Worm (Caenorhabditis elegans): ENCODE measurements around the gene T28A8.4.
A peak's percentile ranks its signal among the peaks of the same experiment; 100 is the strongest.
"Not testable (repeated sequence)": the region's sequence is repeated elsewhere in the genome, so short reads cannot be mapped to it uniquely, and the experiment has no call there.

T28A8.4 gene

DNA sequence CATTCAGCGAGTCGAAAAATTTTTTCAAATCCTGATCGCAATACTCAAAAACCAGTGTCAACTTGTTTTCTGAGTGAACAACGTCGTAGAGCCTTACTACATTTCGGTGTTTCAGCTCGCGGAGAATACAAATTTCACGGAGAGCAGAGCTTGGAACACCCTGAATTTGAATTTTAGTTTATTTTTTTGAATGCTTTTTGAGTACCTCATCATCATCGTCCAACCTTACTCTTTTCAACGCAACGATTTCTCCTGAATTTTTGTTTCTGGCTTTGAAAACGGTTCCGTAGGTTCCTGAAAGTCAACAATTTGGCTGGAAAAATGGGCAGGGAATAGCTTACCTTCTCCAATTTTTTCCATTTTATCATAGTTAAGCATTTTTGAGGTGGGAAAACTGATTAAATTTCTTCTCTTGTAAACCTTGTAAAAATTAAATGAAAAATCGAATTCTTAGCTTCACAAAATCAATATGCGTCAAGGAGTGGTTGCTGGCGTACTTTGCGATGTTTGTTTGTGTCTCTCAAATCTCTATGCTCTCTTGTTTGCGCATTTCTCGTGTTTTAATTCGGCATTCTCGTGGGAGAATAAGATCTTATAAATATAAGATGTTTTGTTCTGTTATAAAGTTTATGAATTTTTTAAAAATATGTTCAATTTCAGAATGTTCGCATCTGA, 37.4 kb upstream of the T28A8.4 start, which contains the start of gene cdk-5:
cdk-5 (minus strand) TSS at position 425 of the 675 bp plus-strand sequence.
- 0 out of 2 replicates have a peak, but pooled peaks have one; percentile 6 for TF ChIP-seq ztf-23 (GFP tag; IDR thresholded peaks at IDR 0.05)
- TF ChIP-seq T22C8.4 (GFP tag; IDR thresholded peaks at IDR 0.05) = no peak
- TF ChIP-seq tab-1 (GFP tag; IDR thresholded peaks at IDR 0.05) = no peak

DNA sequence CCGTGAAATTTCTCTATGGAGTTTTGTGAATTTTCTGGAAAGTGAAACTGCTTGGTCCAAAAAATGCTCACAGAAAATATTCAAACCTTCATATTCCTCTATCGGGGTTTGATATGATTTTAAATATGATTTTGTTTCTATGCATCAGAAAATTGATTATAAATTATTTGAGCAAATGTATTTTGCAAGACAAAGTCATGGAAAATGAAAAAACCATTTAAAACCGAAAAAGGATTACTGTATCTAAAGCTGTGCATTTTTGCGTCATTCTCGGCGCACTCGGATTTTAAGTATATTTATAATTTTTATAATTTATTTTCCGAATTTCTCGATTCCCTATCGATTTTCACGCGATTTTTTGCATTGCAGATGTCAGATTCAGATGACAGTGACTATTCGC, 32.0 kb upstream of the T28A8.4 start, which contains the start of gene pssy-2:
pssy-2 (plus strand) TSS at position 301 of the 400 bp plus-strand sequence.
- TF ChIP-seq klf-2 (GFP tag; conservative IDR thresholded peaks at IDR 0.05) = no peak
- TF ChIP-seq ref-1 (GFP tag; conservative IDR thresholded peaks at IDR 0.05) = no peak
- no peak for TF ChIP-seq cog-1 (tag; optimal IDR thresholded peaks at IDR 0.05)
- no peak for TF ChIP-seq med-1 (GFP tag; optimal IDR thresholded peaks at IDR 0.05; ENCODE audit: insufficient read depth)
- no peak for TF ChIP-seq ztf-29 (GFP tag; IDR thresholded peaks at IDR 0.05)
- no peak for TF ChIP-seq tab-1 (GFP tag; IDR thresholded peaks at IDR 0.05)
- TF ChIP-seq T22C8.4 (GFP tag; IDR thresholded peaks at IDR 0.05) = no peak
- no peak for TF ChIP-seq flt-1 (GFP tag; IDR thresholded peaks at IDR 0.05)
- no peak for TF ChIP-seq ztf-23 (GFP tag; IDR thresholded peaks at IDR 0.05)

DNA sequence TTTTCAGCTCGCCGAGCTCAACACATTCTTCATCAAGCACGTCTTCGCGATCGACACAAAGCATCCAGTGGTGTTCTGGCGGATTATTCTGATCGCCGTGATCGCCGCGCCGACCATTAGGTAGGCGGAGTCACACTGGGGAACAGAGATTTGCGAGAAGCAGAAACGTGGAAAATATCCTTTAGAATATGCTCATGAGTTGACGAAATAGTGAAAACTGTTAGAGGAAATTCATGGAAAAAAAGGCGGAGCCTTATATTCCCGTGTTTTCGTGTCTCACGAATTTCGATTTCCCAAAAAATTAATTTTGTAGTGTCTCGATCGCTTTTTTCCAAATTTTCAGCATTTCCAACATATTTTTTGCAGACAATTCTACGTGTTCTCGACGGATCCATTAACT, 29.0 kb upstream of the T28A8.4 start:
- TF ChIP-seq flt-1 (GFP tag; IDR thresholded peaks at IDR 0.05) (no peak; the same call in 1 of the 2 replicates), T22C8.4 (GFP tag; IDR thresholded peaks at IDR 0.05) (no peak), tab-1 (GFP tag; IDR thresholded peaks at IDR 0.05) (no peak), klf-2 (GFP tag; conservative IDR thresholded peaks at IDR 0.05) (no peak), med-1 (GFP tag; optimal IDR thresholded peaks at IDR 0.05; ENCODE audit: insufficient read depth) (no peak), ztf-23 (GFP tag; IDR thresholded peaks at IDR 0.05) (no peak)

DNA sequence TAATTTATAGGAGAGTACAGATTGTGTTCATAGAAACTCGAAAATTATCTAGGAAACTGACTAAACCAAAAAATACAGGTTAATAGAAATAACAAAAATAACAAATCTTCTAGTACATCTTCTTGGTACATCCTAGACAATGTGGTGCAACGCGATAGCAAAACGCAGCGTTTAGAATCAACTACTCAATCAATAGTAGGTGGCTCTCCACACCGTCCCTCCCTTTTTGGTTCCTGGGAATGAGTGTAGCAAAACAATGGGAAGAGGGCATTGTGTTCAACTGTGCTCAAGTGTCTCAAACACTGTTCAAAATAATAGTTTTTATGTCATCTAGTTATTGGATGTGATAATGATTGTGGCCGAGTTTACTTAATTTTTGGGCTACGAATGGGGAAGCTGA, 26.8 kb upstream of the T28A8.4 start, which contains the start of gene T27E9.6:
T27E9.6 (minus strand) TSS at position 101 of the 400 bp plus-strand sequence.
- TF ChIP-seq ztf-23 (GFP tag; IDR thresholded peaks at IDR 0.05) (no peak), flt-1 (GFP tag; IDR thresholded peaks at IDR 0.05) (no peak), klf-2 (GFP tag; conservative IDR thresholded peaks at IDR 0.05) (no peak), med-1 (GFP tag; optimal IDR thresholded peaks at IDR 0.05; ENCODE audit: insufficient read depth) (no peak), ztf-29 (GFP tag; IDR thresholded peaks at IDR 0.05) (no peak), tab-1 (GFP tag; IDR thresholded peaks at IDR 0.05) (no peak), T22C8.4 (GFP tag; IDR thresholded peaks at IDR 0.05) (no peak)

DNA sequence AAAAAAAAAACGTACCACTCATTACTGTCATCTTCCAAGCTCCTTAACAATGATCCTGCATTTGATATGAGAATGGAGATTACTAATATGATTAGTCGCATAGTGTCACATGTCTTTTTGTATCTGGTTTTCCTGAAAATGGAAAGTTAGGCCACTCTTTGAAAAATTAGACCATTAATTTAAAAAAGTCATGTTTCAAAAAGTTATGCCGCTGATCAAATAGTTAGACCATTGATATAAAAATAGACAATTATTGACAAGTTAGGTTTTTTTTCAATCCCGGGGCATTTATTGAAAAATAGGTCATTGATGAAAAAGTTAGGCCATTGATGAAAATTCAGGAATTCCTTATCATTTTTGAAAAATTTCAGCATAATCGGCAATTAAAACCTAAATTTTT, 19.5 kb upstream of the T28A8.4 start, which contains the start of gene acc-4:
acc-4 (minus strand) TSS at position 101 of the 400 bp plus-strand sequence.
- TF ChIP-seq ref-1 (GFP tag; conservative IDR thresholded peaks at IDR 0.05) = no peak
- TF ChIP-seq klf-2 (GFP tag; conservative IDR thresholded peaks at IDR 0.05) = no peak
- no peak for TF ChIP-seq T22C8.4 (GFP tag; IDR thresholded peaks at IDR 0.05)
- TF ChIP-seq ztf-23 (GFP tag; IDR thresholded peaks at IDR 0.05) = no peak
- TF ChIP-seq cog-1 (tag; optimal IDR thresholded peaks at IDR 0.05) = no peak
- TF ChIP-seq med-1 (GFP tag; optimal IDR thresholded peaks at IDR 0.05; ENCODE audit: insufficient read depth) = no peak
- TF ChIP-seq ztf-29 (GFP tag; IDR thresholded peaks at IDR 0.05) = no peak
- TF ChIP-seq tab-1 (GFP tag; IDR thresholded peaks at IDR 0.05) = no peak
- no peak for TF ChIP-seq flt-1 (GFP tag; IDR thresholded peaks at IDR 0.05)

DNA sequence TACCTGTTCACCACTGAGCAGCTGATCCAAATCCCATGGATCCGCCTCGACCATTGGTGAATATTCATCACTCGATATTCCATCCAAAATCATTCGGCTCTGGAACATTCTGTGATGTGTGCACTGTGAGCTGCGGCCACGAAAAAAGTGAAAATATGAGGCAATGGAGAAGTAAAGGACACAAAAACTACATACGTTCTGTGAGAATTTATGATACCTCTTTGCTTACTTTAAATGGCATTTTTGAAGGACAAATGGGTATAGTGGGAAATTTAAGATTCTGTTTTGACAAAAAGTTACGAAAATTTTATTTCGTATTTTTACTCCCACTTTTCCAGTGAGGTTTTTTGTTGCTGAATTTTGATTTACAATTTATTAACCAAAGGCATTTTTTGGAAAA, 11.1 kb upstream of the T28A8.4 start, which contains the start of gene twk-40:
twk-40 (minus strand) TSS at position 101 of the 400 bp plus-strand sequence.
- no peak for TF ChIP-seq flt-1 (GFP tag; IDR thresholded peaks at IDR 0.05)
- no peak for TF ChIP-seq klf-2 (GFP tag; conservative IDR thresholded peaks at IDR 0.05)
- no peak for TF ChIP-seq cog-1 (tag; optimal IDR thresholded peaks at IDR 0.05)
- TF ChIP-seq tab-1 (GFP tag; IDR thresholded peaks at IDR 0.05) = no peak
- TF ChIP-seq ztf-29 (GFP tag; IDR thresholded peaks at IDR 0.05) = no peak
- no peak for TF ChIP-seq T22C8.4 (GFP tag; IDR thresholded peaks at IDR 0.05)
- TF ChIP-seq ztf-23 (GFP tag; IDR thresholded peaks at IDR 0.05) = no peak
- no peak for TF ChIP-seq ref-1 (GFP tag; conservative IDR thresholded peaks at IDR 0.05)
- TF ChIP-seq med-1 (GFP tag; optimal IDR thresholded peaks at IDR 0.05; ENCODE audit: insufficient read depth) = no peak

DNA sequence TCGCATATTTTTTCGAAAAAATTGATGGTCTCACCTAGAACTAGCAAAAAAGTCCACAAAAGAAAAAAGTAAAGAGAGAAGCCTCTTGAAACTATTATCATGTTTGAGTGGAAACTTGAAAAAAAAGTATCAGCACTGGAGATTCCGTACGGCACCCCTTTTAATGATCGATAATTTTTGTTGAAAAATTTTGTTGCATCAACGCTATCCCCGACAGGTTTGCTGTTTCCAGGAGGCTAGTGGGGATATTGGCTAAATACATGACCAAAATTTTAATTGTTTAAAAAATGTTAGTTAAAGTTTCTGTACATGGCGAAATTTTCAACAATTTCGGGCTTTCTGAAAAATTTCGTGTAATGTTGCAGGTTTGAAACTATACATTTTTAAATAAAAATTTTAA, 7.9 kb upstream of the T28A8.4 start, which contains the start of gene T28A8.2:
T28A8.2 (minus strand) TSS at position 101 of the 400 bp plus-strand sequence.
- TF ChIP-seq med-1 (GFP tag; optimal IDR thresholded peaks at IDR 0.05; ENCODE audit: insufficient read depth) (no peak), cog-1 (tag; optimal IDR thresholded peaks at IDR 0.05) (no peak), ztf-29 (GFP tag; IDR thresholded peaks at IDR 0.05) (no peak), T22C8.4 (GFP tag; IDR thresholded peaks at IDR 0.05) (no peak), ref-1 (GFP tag; conservative IDR thresholded peaks at IDR 0.05) (no peak), ztf-23 (GFP tag; IDR thresholded peaks at IDR 0.05) (no peak), klf-2 (GFP tag; conservative IDR thresholded peaks at IDR 0.05) (no peak), flt-1 (GFP tag; IDR thresholded peaks at IDR 0.05) (no peak), tab-1 (GFP tag; IDR thresholded peaks at IDR 0.05) (no peak)

DNA sequence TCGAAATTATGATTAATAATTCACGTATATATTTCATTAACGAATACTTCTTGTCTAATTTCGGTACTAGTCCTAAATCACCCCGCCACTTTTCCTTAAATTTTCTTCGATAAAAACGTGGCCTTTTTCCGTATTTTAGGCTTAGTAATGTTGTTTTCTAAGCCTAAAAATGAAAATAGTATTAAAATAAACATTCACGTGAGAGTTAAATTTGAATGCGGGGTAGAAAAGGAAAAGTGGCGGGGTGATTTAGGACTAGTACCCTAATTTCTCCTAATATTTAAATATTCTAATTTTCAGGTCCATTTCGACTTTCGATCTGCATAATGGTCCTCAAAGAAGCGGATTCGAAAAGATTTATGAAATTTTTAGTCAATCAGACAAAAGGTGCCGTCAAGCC, 4.6 kb upstream of the T28A8.4 start, which contains the start of gene T28A8.6:
T28A8.6 (plus strand) TSS at position 301 of the 400 bp plus-strand sequence.
- TF ChIP-seq med-1 (GFP tag; optimal IDR thresholded peaks at IDR 0.05; ENCODE audit: insufficient read depth); ztf-29 (GFP tag; IDR thresholded peaks at IDR 0.05); flt-1 (GFP tag; IDR thresholded peaks at IDR 0.05): not testable (repeated sequence)

DNA sequence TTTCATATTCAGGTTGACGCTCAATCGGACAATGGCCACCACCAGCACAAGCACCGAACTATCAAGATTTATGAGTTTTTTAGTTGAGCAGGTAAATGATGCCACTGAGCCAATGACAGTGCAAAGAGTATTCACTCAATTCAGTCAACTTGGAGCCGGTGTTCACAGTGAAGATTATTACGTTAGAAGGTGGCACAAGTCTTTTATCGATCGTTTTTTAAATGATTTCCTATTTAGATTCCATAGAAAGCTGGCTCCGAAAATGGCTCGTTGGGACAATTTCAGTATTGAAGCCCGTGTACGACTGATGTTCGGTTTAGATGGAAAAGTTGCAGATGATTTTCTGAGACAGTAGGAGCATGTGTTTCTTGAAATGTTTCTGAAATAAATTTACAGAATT, 1.9 kb upstream of the T28A8.4 start, which contains the start of gene T28A8.5:
T28A8.5 (plus strand) TSS at position 32 of the 400 bp plus-strand sequence.
- TF ChIP-seq T22C8.4 (GFP tag; IDR thresholded peaks at IDR 0.05) (no peak), ztf-29 (GFP tag; IDR thresholded peaks at IDR 0.05) (no peak), tab-1 (GFP tag; IDR thresholded peaks at IDR 0.05) (no peak), med-1 (GFP tag; optimal IDR thresholded peaks at IDR 0.05; ENCODE audit: insufficient read depth) (no peak), cog-1 (tag; optimal IDR thresholded peaks at IDR 0.05) (no peak), klf-2 (GFP tag; conservative IDR thresholded peaks at IDR 0.05) (no peak)

DNA sequence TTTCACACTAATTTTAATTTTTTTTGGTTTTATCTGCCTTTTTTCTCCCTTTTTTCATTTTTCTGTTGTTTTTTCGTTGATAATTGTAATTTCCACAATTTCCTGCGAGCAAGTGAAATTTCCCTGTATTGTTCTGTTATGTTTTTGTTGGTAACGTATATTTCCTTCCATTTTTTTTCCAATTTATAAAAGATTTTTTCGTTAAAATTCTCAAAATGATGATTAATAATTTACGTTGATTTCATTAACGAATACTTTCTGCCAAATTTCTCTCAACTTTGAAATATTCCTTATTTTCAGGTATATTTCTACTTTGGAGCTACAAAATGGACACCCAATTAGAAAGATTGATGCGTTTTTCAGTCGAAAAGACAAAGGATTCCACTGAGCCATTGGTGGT, 966 bp upstream of the T28A8.4 start, which contains the start of gene T28A8.8:
T28A8.8 (plus strand) TSS at position 301 of the 400 bp plus-strand sequence.
- TF ChIP-seq T22C8.4 (GFP tag; IDR thresholded peaks at IDR 0.05) (no peak), tab-1 (GFP tag; IDR thresholded peaks at IDR 0.05) (no peak), cog-1 (tag; optimal IDR thresholded peaks at IDR 0.05) (no peak), flt-1 (GFP tag; IDR thresholded peaks at IDR 0.05) (no peak), ztf-23 (GFP tag; IDR thresholded peaks at IDR 0.05) (no peak), med-1 (GFP tag; optimal IDR thresholded peaks at IDR 0.05; ENCODE audit: insufficient read depth) (no peak), ref-1 (GFP tag; conservative IDR thresholded peaks at IDR 0.05) (no peak)

All from whole organism, midembryonic.